Worm (Caenorhabditis elegans): ENCODE results near the gene R10E4.9.

R10E4.9 gene

ce11 chrIII:4277762-4278161 is 24.4 kb downstream of the R10E4.9 start:
- TF ChIP-seq nhr-77 (tag; optimal IDR thresholded peaks at IDR 0.05): no peak
- no peak for TF ChIP-seq nhr-11 (tag; optimal IDR thresholded peaks at IDR 0.05)
- no peak for TF ChIP-seq mbf-1 (tag; optimal IDR thresholded peaks at IDR 0.05)
- TF ChIP-seq peb-1 (tag; optimal IDR thresholded peaks at IDR 0.05): no peak

ce11 chrIII:4276277-4276676 is 25.9 kb downstream of the R10E4.9 start:
- TF ChIP-seq lin-13 (GFP tag; optimal IDR thresholded peaks at IDR 0.05) (no peak), ceh-16 (tag; optimal IDR thresholded peaks at IDR 0.05) (no peak), nhr-25 (tag; optimal IDR thresholded peaks at IDR 0.05) (no peak), elt-1 (tag; optimal IDR thresholded peaks at IDR 0.05) (no peak), snpc-4 (tag; optimal IDR thresholded peaks at IDR 0.05) (no peak), skn-1 (tag; optimal IDR thresholded peaks at IDR 0.05) (no peak), ztf-1 (GFP tag; conservative IDR thresholded peaks at IDR 0.05) (no peak)

- TF ChIP-seq lsy-2 (tag; optimal IDR thresholded peaks at IDR 0.05) (peak in 1 of 2 experiments; percentile 5), dmd-4 (tag; optimal IDR thresholded peaks at IDR 0.05) (no peak)
Observed at ce11 chrIII:4275704-4276103, 26.5 kb downstream of the R10E4.9 start.

- TF ChIP-seq blmp-1 (tag; optimal IDR thresholded peaks at IDR 0.05; ENCODE audit: insufficient read depth): no peak
- TF ChIP-seq ceh-16 (tag; optimal IDR thresholded peaks at IDR 0.05): peak; percentile 47
- TF ChIP-seq sma-9 (GFP tag; optimal IDR thresholded peaks at IDR 0.05): peak; percentile 17
- TF ChIP-seq sma-9 (tag; optimal IDR thresholded peaks at IDR 0.05): no peak
Observed at ce11 chrIII:4274524-4274923, 27.7 kb downstream of the R10E4.9 start.

- TF ChIP-seq fos-1 (tag; optimal IDR thresholded peaks at IDR 0.05): no peak
- no peak for TF ChIP-seq crh-2 (tag; optimal IDR thresholded peaks at IDR 0.05)
- no peak for TF ChIP-seq egl-27 (tag; optimal IDR thresholded peaks at IDR 0.05)
- TF ChIP-seq nhr-21 (tag; optimal IDR thresholded peaks at IDR 0.05): no peak
- no peak for TF ChIP-seq sma-3 (GFP tag; optimal IDR thresholded peaks at IDR 0.05)
- TF ChIP-seq nhr-12 (tag; optimal IDR thresholded peaks at IDR 0.05): no peak
- TF ChIP-seq F13H6.1 (tag; optimal IDR thresholded peaks at IDR 0.05): no peak
Observed at ce11 chrIII:4272864-4273263, 29.3 kb downstream of the R10E4.9 start.

ce11 chrIII:4271059-4271458 is 31.1 kb downstream of the R10E4.9 start:
- TF ChIP-seq nhr-10 (tag; optimal IDR thresholded peaks at IDR 0.05): no peak
- no peak for TF ChIP-seq mdl-1 (tag; optimal IDR thresholded peaks at IDR 0.05)
- no peak for TF ChIP-seq snpc-4 (tag; optimal IDR thresholded peaks at IDR 0.05)
- TF ChIP-seq fos-1 (tag; optimal IDR thresholded peaks at IDR 0.05): no peak
- TF ChIP-seq unc-62 (GFP tag; optimal IDR thresholded peaks at IDR 0.05): no peak
- no peak for TF ChIP-seq alr-1 (tag; optimal IDR thresholded peaks at IDR 0.05)
- no peak for TF ChIP-seq nhr-11 (tag; optimal IDR thresholded peaks at IDR 0.05)
- no peak for TF ChIP-seq ZK546.5 (tag; optimal IDR thresholded peaks at IDR 0.05)
- TF ChIP-seq unc-55 (GFP tag; optimal IDR thresholded peaks at IDR 0.05): no peak
- TF ChIP-seq F13H6.1 (tag; optimal IDR thresholded peaks at IDR 0.05): no peak
- TF ChIP-seq mab-5 (tag; optimal IDR thresholded peaks at IDR 0.05): no peak
- no peak for TF ChIP-seq zag-1 (tag; optimal IDR thresholded peaks at IDR 0.05)
- TF ChIP-seq aly-2 (tag; optimal IDR thresholded peaks at IDR 0.05): no peak
- TF ChIP-seq ztf-4 (tag; optimal IDR thresholded peaks at IDR 0.05): no peak
- no peak for TF ChIP-seq elt-1 (tag; optimal IDR thresholded peaks at IDR 0.05)
- TF ChIP-seq dmd-4 (tag; optimal IDR thresholded peaks at IDR 0.05): no peak
- TF ChIP-seq mbf-1 (tag; optimal IDR thresholded peaks at IDR 0.05): no peak
- no peak for TF ChIP-seq lin-13 (GFP tag; optimal IDR thresholded peaks at IDR 0.05)
- TF ChIP-seq sma-3 (GFP tag; optimal IDR thresholded peaks at IDR 0.05): no peak
- no peak for TF ChIP-seq R02D3.7 (tag; optimal IDR thresholded peaks at IDR 0.05)

Data from whole organism, L2 larva.